Worm (Caenorhabditis elegans) whole organism, late embryonic: ENCODE measurements around the gene srx-12.

ENCODE experiments used
- gmeb-2 ChIP-seq: sonication (generic microtip); optimal IDR thresholded peaks from 2 replicates; lab custom pipeline; 2016; ENCODE audit warnings: missing genetic modification characterization, inconsistent platforms, missing compliant biosample characterization
- nfya-1 ChIP-seq: sonication (generic microtip); optimal IDR thresholded peaks from 2 replicates; lab custom pipeline; 2017; ENCODE audit warnings: missing genetic modification characterization, mild to moderate bottlenecking, missing compliant biosample characterization, antibody characterized with exemption, moderate library complexity
- pha-2 ChIP-seq: sonication (generic microtip); optimal IDR thresholded peaks from 2 replicates; lab custom pipeline; 2017; ENCODE audit warnings: mild to moderate bottlenecking, missing genetic modification characterization, missing compliant biosample characterization
- pqm-1 ChIP-seq: sonication (generic microtip); optimal IDR thresholded peaks from 2 replicates; lab custom pipeline; 2016; ENCODE audit warnings: missing genetic modification characterization, missing compliant biosample characterization
- ztf-16 ChIP-seq: sonication (generic microtip); optimal IDR thresholded peaks from 2 replicates; lab custom pipeline; 2017; ENCODE audit warnings: missing genetic modification characterization, missing compliant biosample characterization

- TF ChIP-seq gmeb-2: no peak
- no peak for TF ChIP-seq pha-2 (tag; lab: Kevin White, UChicago)
- no peak for TF ChIP-seq pqm-1
- TF ChIP-seq nfya-1 (tag; lab: Kevin White, UChicago): no peak
- TF ChIP-seq ztf-16 (tag; lab: Kevin White, UChicago): no peak
Observed at ce11 chrIV:1097153-1097552, 51.4 kb downstream of the srx-12 start, which contains the start of gene cox-18.
